Worm (Caenorhabditis elegans): Measurements from ENCODE around the gene C39B5.6.

Gene C39B5.6

DNA sequence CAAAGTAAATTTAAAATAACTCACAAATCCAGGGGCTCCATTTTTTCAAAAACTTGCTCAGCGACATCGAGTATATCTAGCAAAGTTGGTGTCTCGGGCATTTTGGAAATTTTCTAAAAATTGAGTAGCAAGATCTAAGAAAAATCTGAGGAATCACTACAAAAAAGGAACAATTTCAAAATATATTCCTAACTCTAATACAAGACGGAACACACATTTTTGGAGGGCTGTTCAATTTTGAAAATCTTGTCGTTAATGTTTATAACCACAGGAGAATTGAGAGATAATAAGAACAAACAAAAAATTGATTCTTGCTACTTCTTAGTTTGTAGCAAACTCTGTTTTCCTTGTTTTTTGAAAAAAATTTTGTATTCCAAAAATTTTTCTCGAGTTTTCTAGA lies 34.6 kb downstream of the C39B5.6 start, which contains the start of gene fbxa-47:
Gene fbxa-47, minus strand, starts transcription at position 101 of the 400 bp plus-strand sequence.
- no peak for TF ChIP-seq fkh-10 (GFP tag; optimal IDR thresholded peaks at IDR 0.05)
- no peak for TF ChIP-seq egl-13 (tag; optimal IDR thresholded peaks at IDR 0.05)
- no peak for TF ChIP-seq nhr-47 (tag; optimal IDR thresholded peaks at IDR 0.05)
- TF ChIP-seq fos-1 (tag; optimal IDR thresholded peaks at IDR 0.05): no peak
- TF ChIP-seq sptf-1 (tag; optimal IDR thresholded peaks at IDR 0.05): no peak
- TF ChIP-seq F16B12.6 (tag; optimal IDR thresholded peaks at IDR 0.05): no peak
- TF ChIP-seq nhr-11 (tag; optimal IDR thresholded peaks at IDR 0.05): no peak
- no peak for TF ChIP-seq zip-4 (GFP tag; optimal IDR thresholded peaks at IDR 0.05)
- no peak for TF ChIP-seq mdl-1 (tag; optimal IDR thresholded peaks at IDR 0.05)
- no peak for TF ChIP-seq C04F5.9 (tag; optimal IDR thresholded peaks at IDR 0.05)
- no peak for TF ChIP-seq alr-1 (tag; optimal IDR thresholded peaks at IDR 0.05; ENCODE audit: borderline replicate concordance)
- no peak for TF ChIP-seq swsn-7 (tag; optimal IDR thresholded peaks at IDR 0.05)
- no peak for TF ChIP-seq Y116A8C.19 (tag; optimal IDR thresholded peaks at IDR 0.05; ENCODE audit: borderline replicate concordance)
- no peak for TF ChIP-seq xbp-1 (tag; optimal IDR thresholded peaks at IDR 0.05)
- no peak for TF ChIP-seq unc-98 (GFP tag; IDR thresholded peaks at IDR 0.05)
- TF ChIP-seq lin-13 (GFP tag; optimal IDR thresholded peaks at IDR 0.05): no peak
- no peak for TF ChIP-seq elt-2 (tag; optimal IDR thresholded peaks at IDR 0.05)
- TF ChIP-seq dpl-1 (GFP tag; optimal IDR thresholded peaks at IDR 0.05): no peak

DNA sequence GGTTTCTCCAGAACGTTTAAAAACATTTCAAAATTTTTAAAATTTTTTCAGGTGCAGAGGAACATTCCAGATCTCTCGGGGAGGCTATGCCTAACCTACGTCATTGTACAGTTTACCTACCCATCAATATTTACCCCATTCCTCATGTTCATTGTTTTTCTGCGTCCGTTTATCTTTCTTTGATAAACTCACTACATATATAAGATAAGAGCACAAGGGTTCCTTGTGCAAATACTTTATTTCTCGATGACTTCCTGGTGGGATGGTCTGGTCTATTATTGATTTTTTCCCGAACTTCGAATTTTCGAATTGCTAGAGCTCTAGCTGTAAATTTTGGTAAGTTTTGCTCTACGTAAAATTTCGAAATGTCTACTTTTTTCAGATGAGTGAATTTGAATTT lies 35.6 kb downstream of the C39B5.6 start:
- no peak for TF ChIP-seq efl-1 (optimal IDR thresholded peaks at IDR 0.05)
- TF ChIP-seq efl-1 (GFP tag; optimal IDR thresholded peaks at IDR 0.05 in 1 of 2): peak in 1 of 2 experiments; percentile 75
- no peak for TF ChIP-seq ets-5 (GFP tag; IDR thresholded peaks at IDR 0.05)

DNA sequence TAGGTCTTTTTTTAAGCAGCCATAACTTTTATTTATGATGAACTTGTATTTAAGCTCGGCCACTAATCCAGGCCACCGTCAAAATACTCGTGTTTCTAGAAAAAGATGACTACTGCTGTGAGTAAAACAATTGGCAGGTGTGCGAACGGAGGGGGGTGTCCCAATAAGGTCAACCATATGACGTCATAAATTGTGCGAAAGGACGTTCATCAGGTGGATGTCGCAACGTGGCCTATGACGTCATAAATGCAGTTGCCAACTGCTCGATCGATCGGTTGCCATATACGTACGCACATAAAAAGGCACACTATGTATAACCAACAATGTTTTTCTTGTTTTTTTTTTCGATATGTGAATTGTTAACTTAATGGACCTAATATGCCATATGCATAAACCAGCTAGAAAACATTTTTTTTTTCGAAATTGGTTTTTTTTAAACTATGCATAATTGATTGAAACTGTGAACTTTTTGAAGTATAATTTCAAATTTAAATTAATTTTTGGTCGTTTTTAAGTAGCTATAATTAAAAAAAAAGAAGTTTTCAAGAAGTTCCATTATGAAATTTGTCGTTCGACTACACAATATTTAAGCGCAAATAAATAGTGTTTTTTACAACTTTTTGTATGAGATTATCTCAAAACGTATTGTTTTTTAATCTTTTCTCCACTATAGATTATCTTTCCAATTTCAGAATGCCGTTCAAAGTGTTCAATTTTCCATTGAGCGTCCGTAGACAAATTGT lies 36.6 kb downstream of the C39B5.6 start, which contains the start of gene C39B5.2:
Gene C39B5.2, plus strand, starts transcription at position 693 of the 743 bp plus-strand sequence.
- TF ChIP-seq pag-3 (tag; optimal IDR thresholded peaks at IDR 0.05; ENCODE audit: borderline replicate concordance, insufficient read depth): no peak
- peak; percentile 53 for TF ChIP-seq nhr-85 (tag)
- no peak for TF ChIP-seq egl-27 (tag; optimal IDR thresholded peaks at IDR 0.05)
- no peak for TF ChIP-seq irx-1 (tag; optimal IDR thresholded peaks at IDR 0.05)
- no peak for TF ChIP-seq efl-1 (optimal IDR thresholded peaks at IDR 0.05)
- TF ChIP-seq efl-1 (GFP tag; optimal IDR thresholded peaks at IDR 0.05 in 1 of 2): peak in 1 of 2 experiments; percentile 32
- TF ChIP-seq lin-39 (tag; optimal IDR thresholded peaks at IDR 0.05): no peak
- TF ChIP-seq nhr-90 (tag; optimal IDR thresholded peaks at IDR 0.05; ENCODE audit: poor library complexity): no peak
- TF ChIP-seq nhr-76 (tag; optimal IDR thresholded peaks at IDR 0.05): no peak

DNA sequence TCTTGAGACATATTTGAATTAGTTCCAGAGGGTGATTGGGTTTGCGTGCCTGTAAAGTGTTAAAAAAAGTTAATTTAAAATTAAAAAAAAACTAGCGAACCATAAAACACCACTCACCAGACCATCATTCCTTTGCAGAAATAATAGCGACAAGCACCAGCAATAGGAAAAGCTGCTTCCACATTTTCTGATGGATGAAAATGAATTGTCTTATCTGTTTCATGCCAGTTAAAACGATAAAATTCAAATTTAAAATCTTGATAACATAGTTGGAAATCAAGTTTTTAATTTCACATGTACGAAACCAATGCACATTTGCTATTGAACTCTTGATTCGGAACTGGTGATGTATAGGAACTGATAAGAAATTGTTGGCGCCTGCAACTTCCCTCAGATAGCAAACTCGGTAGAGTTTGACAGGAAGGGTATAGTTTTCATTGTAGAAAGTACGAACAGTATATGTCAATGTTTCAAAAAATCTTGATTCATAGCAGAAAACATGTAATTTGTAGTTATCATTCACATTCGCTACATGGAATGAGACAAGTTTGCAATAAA lies 41.9 kb downstream of the C39B5.6 start, which contains the start of gene C39B5.10:
Gene C39B5.10, minus strand, starts transcription at position 51 of the 558 bp plus-strand sequence.
- no peak for TF ChIP-seq nhr-90 (tag; optimal IDR thresholded peaks at IDR 0.05; ENCODE audit: poor library complexity)
- peak; percentile 72 for TF ChIP-seq pqm-1 (tag; optimal IDR thresholded peaks at IDR 0.05)
- TF ChIP-seq jun-1 (tag; optimal IDR thresholded peaks at IDR 0.05): peak; percentile 7
- no peak for TF ChIP-seq lin-39 (tag; optimal IDR thresholded peaks at IDR 0.05)
- TF ChIP-seq lin-14 (GFP tag; optimal IDR thresholded peaks at IDR 0.05): no peak
- TF ChIP-seq efl-1 (optimal IDR thresholded peaks at IDR 0.05): no peak
- TF ChIP-seq efl-1 (GFP tag; optimal IDR thresholded peaks at IDR 0.05 in 1 of 2): no peak
- peak; percentile 12 for TF ChIP-seq tlp-1 (tag; optimal IDR thresholded peaks at IDR 0.05)
- no peak for TF ChIP-seq blmp-1 (tag; optimal IDR thresholded peaks at IDR 0.05)
- no peak for TF ChIP-seq sup-37 (GFP tag; optimal IDR thresholded peaks at IDR 0.05)
- TF ChIP-seq nhr-237 (tag; optimal IDR thresholded peaks at IDR 0.05): no peak
- TF ChIP-seq lin-35 (GFP tag; optimal IDR thresholded peaks at IDR 0.05): no peak
- TF ChIP-seq unc-98 (GFP tag; IDR thresholded peaks at IDR 0.05): no peak
- no peak for TF ChIP-seq mef-2 (tag; optimal IDR thresholded peaks at IDR 0.05)
- no peak for TF ChIP-seq zip-4 (GFP tag; optimal IDR thresholded peaks at IDR 0.05)
- no peak for TF ChIP-seq dsc-1 (tag; optimal IDR thresholded peaks at IDR 0.05)
- TF ChIP-seq aly-2 (tag; optimal IDR thresholded peaks at IDR 0.05): no peak
- no peak for TF ChIP-seq unc-130 (tag; optimal IDR thresholded peaks at IDR 0.05)
- TF ChIP-seq Y116A8C.19 (tag; optimal IDR thresholded peaks at IDR 0.05; ENCODE audit: borderline replicate concordance): no peak
- TF ChIP-seq nhr-85 (tag): no peak
- TF ChIP-seq unc-30 (tag; optimal IDR thresholded peaks at IDR 0.05): no peak
- no peak for TF ChIP-seq dpl-1 (GFP tag; optimal IDR thresholded peaks at IDR 0.05)
- TF ChIP-seq lin-15B (tag; optimal IDR thresholded peaks at IDR 0.05): no peak
- no peak for TF ChIP-seq nhr-71 (tag; optimal IDR thresholded peaks at IDR 0.05)
- no peak for TF ChIP-seq mab-9 (GFP tag; IDR thresholded peaks at IDR 0.05)
- TF ChIP-seq sox-4 (tag; optimal IDR thresholded peaks at IDR 0.05): no peak
